Worm (Caenorhabditis elegans) whole organism, L4 larva: Measurements from ENCODE around the gene mpst-1.
A peak's percentile ranks its signal among the peaks of the same experiment; 100 is the strongest.

Experiments used
- F26F4.8 ChIP-seq: fragments of 200-800 bp; sonication (Bioruptor generic); conservative IDR thresholded peaks from 2 replicates; pipeline ENCODE4 v1.3.6; 2022; ENCODE audit warnings: missing genetic modification characterization, missing compliant biosample characterization
- F37D6.2 ChIP-seq: sonication (generic microtip); optimal IDR thresholded peaks from 2 replicates; lab custom pipeline; 2016; ENCODE audit warnings: mild to moderate bottlenecking, missing genetic modification characterization, missing compliant biosample characterization
- Y48G9A.11 ChIP-seq: fragments of 200-800 bp; sonication (Bioruptor generic); IDR thresholded peaks from 2 replicates; pipeline ENCODE4 v1.3.6; 2022; ENCODE audit warnings: missing genetic modification reagents, missing genetic modification characterization, missing compliant biosample characterization
- Y5F2A.4 ChIP-seq: fragments of 200-800 bp; sonication (Bioruptor generic); optimal IDR thresholded peaks from 2 replicates; lab custom pipeline; 2018; ENCODE audit warnings: mild to moderate bottlenecking, missing genetic modification characterization, missing compliant biosample characterization
- arid-1 ChIP-seq: fragments of 200-800 bp; sonication (Bioruptor generic); conservative IDR thresholded peaks from 2 replicates; pipeline ENCODE4 v1.3.6; 2022; ENCODE audit warnings: missing genetic modification reagents, missing genetic modification characterization, missing compliant biosample characterization
- ceh-32 ChIP-seq: sonication (generic microtip); optimal IDR thresholded peaks from 2 replicates; lab custom pipeline; 2016; ENCODE audit warnings: mild to moderate bottlenecking, missing genetic modification characterization, missing compliant biosample characterization; ENCODE audit not compliant: poor library complexity
- ceh-62 ChIP-seq: sonication (generic microtip); optimal IDR thresholded peaks from 2 replicates; lab custom pipeline; 2017; ENCODE audit warnings: missing biosample characterization, missing genetic modification characterization
- daf-16 ChIP-seq, 3 experiments: sonication (generic microtip); optimal IDR thresholded peaks; 2 replicates each; lab custom pipeline; 2016 to 2017; ENCODE audit warnings: missing genetic modification characterization in 3 of 3, missing genetic modification reagents in 3 of 3, mild to moderate bottlenecking in 2 of 3, missing compliant biosample characterization in 2 of 3, missing biosample characterization in 1 of 3, moderate library complexity in 1 of 3
- daf-19 ChIP-seq: fragments of 200-800 bp; sonication (Bioruptor generic); conservative IDR thresholded peaks from 2 replicates; pipeline ENCODE4 v1.3.6; 2022; ENCODE audit warnings: missing genetic modification characterization, missing compliant biosample characterization
- daf-8 ChIP-seq: fragments of 200-800 bp; sonication (Bioruptor generic); IDR thresholded peaks from 2 replicates; pipeline ENCODE4 v1.3.6; 2022; ENCODE audit warnings: missing genetic modification characterization, missing compliant biosample characterization
- dmd-6 ChIP-seq: fragments of 200-800 bp; sonication (Bioruptor generic); IDR thresholded peaks from 2 replicates; pipeline ENCODE4 v1.3.6; 2022; ENCODE audit warnings: missing genetic modification reagents, missing genetic modification characterization, missing compliant biosample characterization
- dmd-9 ChIP-seq: fragments of 200-800 bp; sonication (Bioruptor generic); IDR thresholded peaks from 2 replicates; pipeline ENCODE4 v1.3.6; 2022; ENCODE audit warnings: missing genetic modification reagents, missing genetic modification characterization, missing compliant biosample characterization
- egl-43 ChIP-seq: fragments of 200-800 bp; sonication (Bioruptor generic); IDR thresholded peaks from 2 replicates; pipeline ENCODE4 v1.3.6; 2022; ENCODE audit warnings: missing genetic modification reagents, missing genetic modification characterization, missing compliant biosample characterization
- hlh-11 ChIP-seq: fragments of 200-800 bp; sonication (Bioruptor generic); optimal IDR thresholded peaks from 2 replicates; lab custom pipeline; 2018; ENCODE audit warnings: mild to moderate bottlenecking, missing genetic modification characterization, missing compliant biosample characterization
- madf-9 ChIP-seq: fragments of 200-800 bp; sonication (Bioruptor generic); conservative IDR thresholded peaks from 2 replicates; pipeline ENCODE4 v1.3.6; 2022; ENCODE audit warnings: missing genetic modification reagents, missing genetic modification characterization, missing compliant biosample characterization
- mdt-29 ChIP-seq: fragments of 200-800 bp; sonication (Bioruptor generic); IDR thresholded peaks from 2 replicates; pipeline ENCODE4 v1.3.6; 2022; ENCODE audit warnings: missing genetic modification reagents, missing genetic modification characterization, missing compliant biosample characterization
- mes-2 ChIP-seq: sonication (generic microtip); optimal IDR thresholded peaks from 2 replicates; lab custom pipeline; 2016; ENCODE audit warnings: missing genotype, mild to moderate bottlenecking, missing genetic modification characterization, missing compliant biosample characterization; ENCODE audit not compliant: poor library complexity, severe bottlenecking
- nhr-25 ChIP-seq: sonication (generic microtip); optimal IDR thresholded peaks from 2 replicates; lab custom pipeline; 2017; ENCODE audit warnings: missing genetic modification characterization, mild to moderate bottlenecking, missing compliant biosample characterization, antibody characterized with exemption, moderate library complexity, borderline replicate concordance; ENCODE audit not compliant: insufficient read depth
- nhr-42 ChIP-seq: fragments of 200-800 bp; sonication (Bioruptor generic); IDR thresholded peaks from 2 replicates; pipeline ENCODE4 v1.3.6; 2022; ENCODE audit warnings: missing genetic modification characterization, missing compliant biosample characterization
- pha-4 ChIP-seq, 2 experiments: fragments of 150-350 bp in 1 of 2; fragments of 200-800 bp in 1 of 2; sonication (Bioruptor generic) in 1 of 2; IDR thresholded peaks in 1 of 2; optimal IDR thresholded peaks in 1 of 2; 2 replicates each; pipeline versions ENCODE4 v1.3.6 to Lab custom; 2014 to 2022; ENCODE audit warnings: missing genetic modification characterization in 2 of 2, missing genetic modification reagents in 2 of 2, missing biosample characterization in 1 of 2, missing compliant biosample characterization in 1 of 2
- set-16 ChIP-seq: fragments of 200-800 bp; sonication (Bioruptor generic); IDR thresholded peaks from 2 replicates; pipeline ENCODE4 v1.3.6; 2022; ENCODE audit warnings: missing genetic modification reagents, missing genetic modification characterization, missing compliant biosample characterization
- skn-1 ChIP-seq: fragments of 150-350 bp; optimal IDR thresholded peaks from 2 replicates; lab custom pipeline; 2014; ENCODE audit warnings: missing biosample characterization, missing genetic modification characterization
- snpc-4 ChIP-seq: fragments of 150-350 bp; optimal IDR thresholded peaks from 2 replicates; lab custom pipeline; 2014; ENCODE audit warnings: missing biosample characterization, missing genetic modification characterization
- spr-1 ChIP-seq: sonication (generic microtip); optimal IDR thresholded peaks from 2 replicates; lab custom pipeline; 2016; ENCODE audit warnings: mild to moderate bottlenecking, missing genetic modification characterization, missing compliant biosample characterization
- spr-3 ChIP-seq: fragments of 200-800 bp; sonication (Bioruptor generic); optimal IDR thresholded peaks from 2 replicates; lab custom pipeline; 2018; ENCODE audit warnings: mild to moderate bottlenecking, missing genetic modification characterization, missing compliant biosample characterization
- tra-1 ChIP-seq: fragments of 200-800 bp; sonication (Bioruptor generic); IDR thresholded peaks from 2 replicates; pipeline ENCODE4 v1.3.6; 2022; ENCODE audit warnings: missing genetic modification reagents, missing genetic modification characterization, missing compliant biosample characterization
- unc-130 ChIP-seq: sonication (generic microtip); optimal IDR thresholded peaks from 2 replicates; lab custom pipeline; 2016; ENCODE audit warnings: missing genetic modification reagents, missing genetic modification characterization, missing compliant biosample characterization
- unc-62 ChIP-seq, 3 experiments: fragments of 150-350 bp in 1 of 3; sonication (generic microtip); optimal IDR thresholded peaks in 2 of 3; peaks in 1 of 3; 1 replicate in 1 of 3; 2 replicates in 2 of 3; lab custom pipeline; 2014 to 2017; ENCODE audit warnings: missing biosample characterization in 3 of 3, missing genetic modification characterization in 3 of 3, missing genetic modification reagents in 3 of 3, missing genotype in 1 of 3
- zag-1 ChIP-seq: fragments of 150-350 bp; optimal IDR thresholded peaks from 2 replicates; lab custom pipeline; 2014; ENCODE audit warnings: missing biosample characterization, missing genetic modification characterization
- zfp-3 ChIP-seq: fragments of 200-800 bp; sonication (Bioruptor generic); conservative IDR thresholded peaks from 2 replicates; pipeline ENCODE4 v1.3.6; 2022; ENCODE audit warnings: missing genetic modification reagents, missing genetic modification characterization, missing compliant biosample characterization

Gene mpst-1

ce11 chrV:11826967-11827366, at the start of gene mpst-1, which contains the start of gene D2023.6:
mpst-1 (minus strand) TSS chrV:11827067.
D2023.6 (plus strand) TSS chrV:11827354.
- peak; percentile 47 for TF ChIP-seq mes-2 (tag; lab: Kevin White, UChicago)
- TF ChIP-seq tra-1: no peak
- no peak for TF ChIP-seq daf-8 (GFP tag; lab: Robert Waterston, UW)
- no peak for TF ChIP-seq dmd-6 (GFP tag; lab: Robert Waterston, UW)

- TF ChIP-seq spr-3 (no peak), unc-62 (GFP tag; optimal IDR thresholded peaks at IDR 0.05 in 1 of 2; lab: Kevin White, UChicago) (peak in 1 of 2 experiments; percentile 92), unc-62 (tag; optimal IDR thresholded peaks at IDR 0.05; lab: Kevin White, UChicago) (no peak), daf-19 (no peak)
These were observed 49.8 kb upstream of the mpst-1 start for ce11 chrV:11876657-11877056.

ce11 chrV:11875060-11875459, 48.2 kb upstream of the mpst-1 start, which contains the start of gene sulp-4:
sulp-4 (plus strand) TSS chrV:11875360.
- TF ChIP-seq Y48G9A.11 (GFP tag; lab: Robert Waterston, UW): no peak
- TF ChIP-seq spr-1 (tag; lab: Kevin White, UChicago): no peak
- TF ChIP-seq skn-1 (tag; lab: Kevin White, UChicago): no peak
- no peak for TF ChIP-seq F26F4.8 (GFP tag; lab: Robert Waterston, UW)
- TF ChIP-seq egl-43 (GFP tag; lab: Robert Waterston, UW): no peak
- no peak for TF ChIP-seq nhr-42 (GFP tag; lab: Robert Waterston, UW)
- no peak for TF ChIP-seq zag-1 (tag; lab: Kevin White, UChicago)
- TF ChIP-seq arid-1 (GFP tag; lab: Robert Waterston, UW): no peak
- no peak for TF ChIP-seq Y5F2A.4 (GFP tag; lab: Kevin White, UChicago)
- TF ChIP-seq nhr-25 (tag; lab: Kevin White, UChicago): no peak
- no peak for TF ChIP-seq madf-9 (GFP tag; lab: Robert Waterston, UW)
- TF ChIP-seq ceh-32 (tag; lab: Kevin White, UChicago): no peak
- TF ChIP-seq dmd-9 (GFP tag; lab: Robert Waterston, UW): no peak
- no peak for TF ChIP-seq snpc-4 (tag; lab: Kevin White, UChicago)
- TF ChIP-seq, all 104 proteins: peak for 0

- TF ChIP-seq madf-9 (GFP tag; lab: Robert Waterston, UW): no peak
- TF ChIP-seq dmd-6 (GFP tag; lab: Robert Waterston, UW): no peak
- TF ChIP-seq F37D6.2 (tag; lab: Kevin White, UChicago): no peak
- TF ChIP-seq zfp-3 (GFP tag; lab: Robert Waterston, UW): no peak
- no peak for TF ChIP-seq mdt-29 (GFP tag; lab: Robert Waterston, UW)
- no peak for TF ChIP-seq ceh-62 (tag; lab: Kevin White, UChicago)
- TF ChIP-seq hlh-11 (tag; lab: Kevin White, UChicago): no peak
- no peak for TF ChIP-seq pha-4 (GFP tag; IDR thresholded peaks at IDR 0.05; lab: Robert Waterston, UW)
- no peak for TF ChIP-seq pha-4 (tag; optimal IDR thresholded peaks at IDR 0.05; lab: Kevin White, UChicago)
These were observed 41.3 kb upstream of the mpst-1 start, which contains the start of gene R13H4.7 for ce11 chrV:11868142-11868541. R13H4.7 (minus strand) TSS chrV:11868242.

ce11 chrV:11862817-11863216, 36.0 kb upstream of the mpst-1 start, which contains the start of gene R13H4.6:
R13H4.6 (plus strand) TSS chrV:11863117.
- TF ChIP-seq dmd-6 (GFP tag; lab: Robert Waterston, UW) (no peak), set-16 (GFP tag; lab: Robert Waterston, UW) (no peak), dmd-9 (GFP tag; lab: Robert Waterston, UW) (no peak), daf-16 (GFP tag; optimal IDR thresholded peaks at IDR 0.05; lab: Kevin White, UChicago) (no peak), daf-16 (tag; optimal IDR thresholded peaks at IDR 0.05; lab: Kevin White, UChicago) (peak; percentile 89), unc-130 (no peak), arid-1 (GFP tag; lab: Robert Waterston, UW) (no peak)
